Fruit fly (Drosophila melanogaster): ENCODE results near the gene CG34299.

The CG34299 gene

dm6 chr3R:30265420-30265819 lies 16.0 kb downstream of the CG34299 start (continued):
- TF ChIP-seq Sox15 (GFP tag; optimal IDR thresholded peaks at IDR 0.05), result peak; percentile 72
- peak; percentile 97 for TF ChIP-seq fd59A (GFP tag; optimal IDR thresholded peaks at IDR 0.05)
- peak; percentile 88 for TF ChIP-seq CG4318 (GFP tag; optimal IDR thresholded peaks at IDR 0.05)
- TF ChIP-seq CG8632 (GFP tag; optimal IDR thresholded peaks at IDR 0.05), result peak; percentile 87
- peak; percentile 87 for TF ChIP-seq Met (GFP tag; optimal IDR thresholded peaks at IDR 0.05)
- TF ChIP-seq CG11294 (GFP tag; IDR thresholded peaks at IDR 0.05), result peak; percentile 94
- TF ChIP-seq CG8319 (GFP tag; optimal IDR thresholded peaks at IDR 0.05), result peak; percentile 78
- TF ChIP-seq spab (GFP tag; optimal IDR thresholded peaks at IDR 0.05), result peak; percentile 94
- TF ChIP-seq fkh (GFP tag; optimal IDR thresholded peaks at IDR 0.05), result no peak
- peak; percentile 95 for TF ChIP-seq pdm3 (GFP tag; optimal IDR thresholded peaks at IDR 0.05)
- TF ChIP-seq Blimp-1 (GFP tag; optimal IDR thresholded peaks at IDR 0.05), result peak; percentile 47
- peak; percentile 90 for TF ChIP-seq CG6792 (GFP tag; optimal IDR thresholded peaks at IDR 0.05)
- TF ChIP-seq CG8119 (GFP tag; IDR thresholded peaks at IDR 0.05), result peak; percentile 96
- TF ChIP-seq CG9139 (GFP tag; optimal IDR thresholded peaks at IDR 0.05), result peak; percentile 93
- peak; percentile 94 for TF ChIP-seq Sox14 (GFP tag; optimal IDR thresholded peaks at IDR 0.05)
- peak; percentile 96 for TF ChIP-seq OdsH (GFP tag; optimal IDR thresholded peaks at IDR 0.05)
- peak; percentile 90 for TF ChIP-seq CG7368 (GFP tag; optimal IDR thresholded peaks at IDR 0.05)
- peak; percentile 66 for TF ChIP-seq fd85E (GFP tag; optimal IDR thresholded peaks at IDR 0.05)
- peak; percentile 96 for TF ChIP-seq dsx (GFP tag; optimal IDR thresholded peaks at IDR 0.05; ENCODE audit: poor library complexity, severe bottlenecking)
- TF ChIP-seq CG1621 (tag; optimal IDR thresholded peaks at IDR 0.05), result peak; percentile 96
- peak; percentile 66 for TF ChIP-seq Ets21C (GFP tag; optimal IDR thresholded peaks at IDR 0.05)
- peak; percentile 96 for TF ChIP-seq Hr4 (GFP tag; optimal IDR thresholded peaks at IDR 0.05)
- TF ChIP-seq lz (GFP tag; optimal IDR thresholded peaks at IDR 0.05), result peak; percentile 84
- TF ChIP-seq CG16779 (tag; optimal IDR thresholded peaks at IDR 0.05), result peak; percentile 75
- TF ChIP-seq CG10669 (GFP tag; optimal IDR thresholded peaks at IDR 0.05), result peak; percentile 96
- TF ChIP-seq eg (GFP tag; IDR thresholded peaks at IDR 0.05), result peak; percentile 97
- TF ChIP-seq CG31627 (GFP tag; optimal IDR thresholded peaks at IDR 0.05), result peak; percentile 81

dm6 chr3R:30268733-30269132 lies 19.4 kb downstream of the CG34299 start:
- no peak for TF ChIP-seq CG6276 (GFP tag; optimal IDR thresholded peaks at IDR 0.05)
- peak; percentile 38 for TF ChIP-seq cyc (GFP tag; optimal IDR thresholded peaks at IDR 0.05)
- peak; percentile 13 for TF ChIP-seq Hr4 (GFP tag; optimal IDR thresholded peaks at IDR 0.05)
- TF ChIP-seq spab (GFP tag; optimal IDR thresholded peaks at IDR 0.05), result peak; percentile 20
- TF ChIP-seq CG3032 (tag; optimal IDR thresholded peaks at IDR 0.05), result no peak
- TF ChIP-seq CG11762 (GFP tag; optimal IDR thresholded peaks at IDR 0.05; ENCODE audit: insufficient read depth), result peak; percentile 27
- peak; percentile 25 for TF ChIP-seq Eip75B (GFP tag; optimal IDR thresholded peaks at IDR 0.05)
- no peak for TF ChIP-seq dac (GFP tag; optimal IDR thresholded peaks at IDR 0.05)
- no peak for TF ChIP-seq CG8119 (GFP tag; IDR thresholded peaks at IDR 0.05)
- TF ChIP-seq CG15336 (GFP tag; IDR thresholded peaks at IDR 0.05), result peak; percentile 44
- no peak for TF ChIP-seq fd59A (GFP tag; optimal IDR thresholded peaks at IDR 0.05)
- peak; percentile 18 for TF ChIP-seq Hr39 (GFP tag; optimal IDR thresholded peaks at IDR 0.05)
- peak; percentile 0 for TF ChIP-seq CG10669 (GFP tag; optimal IDR thresholded peaks at IDR 0.05)
- no peak for TF ChIP-seq Gug (GFP tag; IDR thresholded peaks at IDR 0.05)
- no peak for TF ChIP-seq CG1621 (tag; optimal IDR thresholded peaks at IDR 0.05)
- TF ChIP-seq Sox15 (GFP tag; optimal IDR thresholded peaks at IDR 0.05), result peak; percentile 9
- TF ChIP-seq pdm3 (GFP tag; optimal IDR thresholded peaks at IDR 0.05), result peak; percentile 33
- TF ChIP-seq CG6854 (GFP tag; optimal IDR thresholded peaks at IDR 0.05), result no peak
- no peak for TF ChIP-seq Ets21C (GFP tag; optimal IDR thresholded peaks at IDR 0.05)
- TF ChIP-seq Lpt (GFP tag; optimal IDR thresholded peaks at IDR 0.05), result no peak
- no peak for TF ChIP-seq CG11294 (GFP tag; IDR thresholded peaks at IDR 0.05)
- peak; percentile 10 for TF ChIP-seq CG34406 (GFP tag; optimal IDR thresholded peaks at IDR 0.05)
- no peak for TF ChIP-seq Eip93F (GFP tag; optimal IDR thresholded peaks at IDR 0.05)
- peak; percentile 40 for TF ChIP-seq CG31627 (GFP tag; optimal IDR thresholded peaks at IDR 0.05)
- no peak for TF ChIP-seq eg (GFP tag; IDR thresholded peaks at IDR 0.05)
- peak; percentile 30 for TF ChIP-seq OdsH (GFP tag; optimal IDR thresholded peaks at IDR 0.05)
- TF ChIP-seq fkh (GFP tag; optimal IDR thresholded peaks at IDR 0.05), result no peak
- TF ChIP-seq Eip78C (GFP tag), result peak; percentile 78
- TF ChIP-seq CG6792 (GFP tag; optimal IDR thresholded peaks at IDR 0.05), result peak; percentile 4
- no peak for TF ChIP-seq CG6808 (GFP tag; optimal IDR thresholded peaks at IDR 0.05)
- no peak for TF ChIP-seq CG9139 (GFP tag; optimal IDR thresholded peaks at IDR 0.05)
- peak; percentile 28 for TF ChIP-seq CG11902 (GFP tag; optimal IDR thresholded peaks at IDR 0.05)
- TF ChIP-seq Smox (GFP tag; optimal IDR thresholded peaks at IDR 0.05), result peak; percentile 35
- TF ChIP-seq Blimp-1 (GFP tag; optimal IDR thresholded peaks at IDR 0.05), result no peak
- no peak for TF ChIP-seq CG4318 (GFP tag; optimal IDR thresholded peaks at IDR 0.05)
- 0 out of 3 replicates have a peak, but pooled peaks have one; percentile 29 for TF ChIP-seq CG6163 (GFP tag; IDR thresholded peaks at IDR 0.05)
- TF ChIP-seq net (GFP tag; optimal IDR thresholded peaks at IDR 0.05), result peak; percentile 16
- no peak for TF ChIP-seq Hr38 (GFP tag; optimal IDR thresholded peaks at IDR 0.05)
- peak; percentile 29 for TF ChIP-seq Sox14 (GFP tag; optimal IDR thresholded peaks at IDR 0.05)
- peak; percentile 33 for TF ChIP-seq acj6 (GFP tag; optimal IDR thresholded peaks at IDR 0.05)

Data from whole organism, prepupa.